Worm (Caenorhabditis elegans) whole organism, midembryonic: ENCODE results near the gene C05D2.8.

Source experiments
- T22C8.4 ChIP-seq: fragments of 200-800 bp; sonication (Bioruptor generic); IDR thresholded peaks from 2 replicates; pipeline ENCODE4 v1.3.6; 2022; ENCODE audit warnings: missing genetic modification characterization, missing compliant biosample characterization
- cog-1 ChIP-seq: sonication (generic microtip); optimal IDR thresholded peaks from 2 replicates; lab custom pipeline; 2016; ENCODE audit warnings: missing genetic modification characterization, missing compliant biosample characterization
- flt-1 ChIP-seq: fragments of 200-800 bp; sonication (Bioruptor generic); IDR thresholded peaks from 2 replicates; pipeline ENCODE4 v1.3.6; 2022; ENCODE audit warnings: missing genetic modification characterization, missing compliant biosample characterization
- klf-2 ChIP-seq: fragments of 200-800 bp; sonication (Bioruptor generic); conservative IDR thresholded peaks from 2 replicates; pipeline ENCODE4 v1.3.6; 2022; ENCODE audit warnings: missing genetic modification reagents, missing genetic modification characterization, missing compliant biosample characterization
- med-1 ChIP-seq: sonication (generic microtip); optimal IDR thresholded peaks from 2 replicates; lab custom pipeline; 2017; ENCODE audit warnings: missing genetic modification characterization, mild to moderate bottlenecking, missing compliant biosample characterization, antibody characterized with exemption, missing genetic modification reagents; ENCODE audit not compliant: insufficient read depth
- ref-1 ChIP-seq: fragments of 200-800 bp; sonication (Bioruptor generic); conservative IDR thresholded peaks from 2 replicates; pipeline ENCODE4 v1.3.6; 2022; ENCODE audit warnings: missing genetic modification reagents, missing genetic modification characterization, missing compliant biosample characterization
- tab-1 ChIP-seq: fragments of 200-800 bp; sonication (Bioruptor generic); IDR thresholded peaks from 2 replicates; pipeline ENCODE4 v1.3.6; 2022; ENCODE audit warnings: missing genetic modification characterization, missing compliant biosample characterization
- ztf-23 ChIP-seq: fragments of 200-800 bp; sonication (Bioruptor generic); IDR thresholded peaks from 2 replicates; pipeline ENCODE4 v1.3.6; 2022; ENCODE audit warnings: missing genetic modification reagents, missing genetic modification characterization, missing compliant biosample characterization
- ztf-29 ChIP-seq: fragments of 200-800 bp; sonication (Bioruptor generic); IDR thresholded peaks from 2 replicates; pipeline ENCODE4 v1.3.6; 2022; ENCODE audit warnings: missing genetic modification reagents, missing genetic modification characterization, missing compliant biosample characterization

DNA sequence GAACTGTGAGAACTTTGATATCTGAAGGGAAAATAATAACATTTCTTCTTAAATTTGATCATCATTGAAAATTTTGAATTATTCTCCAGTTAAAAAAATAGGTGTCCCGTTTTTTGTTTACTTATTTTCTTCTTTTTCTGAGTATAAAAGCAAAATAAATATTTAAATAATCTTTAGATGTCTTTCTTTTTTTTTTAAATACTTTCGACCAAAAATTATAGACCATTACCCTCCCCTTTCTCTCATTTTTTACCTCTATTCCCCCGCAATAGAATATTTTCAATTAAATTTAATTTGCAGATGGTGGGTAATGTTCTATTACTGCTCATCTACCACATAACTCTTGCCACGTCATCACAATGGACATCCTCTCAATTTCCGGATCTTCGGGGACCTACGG is 36.5 kb downstream of the C05D2.8 start, which contains the start of gene molo-1:
- TF ChIP-seq tab-1 (GFP tag; lab: Robert Waterston, UW): no peak
- no peak for TF ChIP-seq ztf-23 (GFP tag; lab: Robert Waterston, UW)
- no peak for TF ChIP-seq med-1 (GFP tag; lab: Kevin White, UChicago)
- TF ChIP-seq klf-2 (GFP tag; lab: Robert Waterston, UW): no peak
- no peak for TF ChIP-seq flt-1 (GFP tag; lab: Robert Waterston, UW)
- TF ChIP-seq ztf-29 (GFP tag; lab: Robert Waterston, UW): no peak
- TF ChIP-seq cog-1: no peak
- TF ChIP-seq T22C8.4: no peak
- no peak for TF ChIP-seq ref-1
